Worm (Caenorhabditis elegans) whole organism, early embryonic: ENCODE measurements around the gene F10C2.5.

Experiments used
- B0310.2 ChIP-seq: sonication (generic microtip); optimal IDR thresholded peaks from 2 replicates; lab custom pipeline; 2016; ENCODE audit warnings: mild to moderate bottlenecking, missing genetic modification characterization, missing compliant biosample characterization
- ama-1 ChIP-seq: fragments of 150-350 bp; optimal IDR thresholded peaks from 2 replicates; lab custom pipeline; 2014
- ceh-13 ChIP-seq: fragments of 200-800 bp; sonication (Bioruptor generic); optimal IDR thresholded peaks from 2 replicates; lab custom pipeline; 2018; ENCODE audit warnings: mild to moderate bottlenecking, missing genetic modification characterization, missing compliant biosample characterization
- flt-1 ChIP-seq: fragments of 200-800 bp; sonication (Bioruptor generic); IDR thresholded peaks from 2 replicates; pipeline ENCODE4 v1.3.6; 2022; ENCODE audit warnings: missing genetic modification characterization, missing compliant biosample characterization
- hmbx-1 ChIP-seq: sonication (generic microtip); optimal IDR thresholded peaks from 2 replicates; lab custom pipeline; 2016; ENCODE audit warnings: mild to moderate bottlenecking, missing genetic modification characterization, missing compliant biosample characterization
- hmg-4 ChIP-seq: fragments of 200-800 bp; sonication (Bioruptor generic); optimal IDR thresholded peaks from 2 replicates; lab custom pipeline; 2018; ENCODE audit warnings: mild to moderate bottlenecking, missing genetic modification characterization, missing compliant biosample characterization
- pes-1 ChIP-seq: fragments of 200-800 bp; sonication (Bioruptor generic); IDR thresholded peaks from 2 replicates; pipeline ENCODE4 v1.3.6; 2022; ENCODE audit warnings: missing genetic modification reagents, missing genetic modification characterization, missing compliant biosample characterization
- sea-1 ChIP-seq: fragments of 200-800 bp; sonication (Bioruptor generic); conservative IDR thresholded peaks from 2 replicates; pipeline ENCODE4 v1.3.6; 2022; ENCODE audit warnings: missing genetic modification characterization, missing compliant biosample characterization
- tbx-37 ChIP-seq: fragments of 200-800 bp; sonication (Bioruptor generic); conservative IDR thresholded peaks from 2 replicates; pipeline ENCODE4 v1.3.6; 2022; ENCODE audit warnings: missing genetic modification reagents, missing genetic modification characterization, missing compliant biosample characterization
- tra-4 ChIP-seq: sonication (generic microtip); optimal IDR thresholded peaks from 2 replicates; lab custom pipeline; 2017; ENCODE audit warnings: missing genetic modification characterization, missing compliant biosample characterization

DNA sequence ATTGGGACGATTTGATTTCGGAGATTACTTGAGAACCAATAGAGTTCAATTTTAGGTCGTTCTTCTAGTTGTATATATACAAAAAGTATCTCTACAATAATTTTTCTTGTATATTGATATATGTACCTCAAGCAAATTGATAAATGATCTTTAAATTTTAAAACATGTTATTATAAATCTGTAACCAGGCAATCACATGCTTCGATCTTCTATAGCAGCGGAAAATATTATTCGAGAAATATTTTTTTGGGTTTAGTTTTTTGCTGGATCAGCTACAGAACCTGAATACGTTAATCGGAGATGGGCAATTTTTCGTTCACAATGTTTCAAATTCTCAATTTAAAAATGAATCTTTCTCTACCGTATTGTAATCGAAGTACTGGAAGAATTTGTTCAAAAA, 43.5 kb downstream of the F10C2.5 start, which contains the start of gene R07B7.12:
- no peak for TF ChIP-seq hmbx-1 (tag; lab: Kevin White, UChicago)
- TF ChIP-seq flt-1 (GFP tag; lab: Robert Waterston, UW) = no peak
- TF ChIP-seq hmg-4 (GFP tag; lab: Kevin White, UChicago) = no peak
- TF ChIP-seq sea-1 (GFP tag; lab: Robert Waterston, UW) = no peak
- TF ChIP-seq pes-1 (GFP tag; lab: Robert Waterston, UW) = no peak
- TF ChIP-seq tra-4 (tag; lab: Kevin White, UChicago) = no peak
- TF ChIP-seq ceh-13 (GFP tag; lab: Kevin White, UChicago) = no peak
- TF ChIP-seq B0310.2 = no peak
- no peak for TF ChIP-seq tbx-37 (GFP tag; lab: Robert Waterston, UW)
- no peak for TF ChIP-seq ama-1 (lab: Kevin White, UChicago)
